Worm (Caenorhabditis elegans) whole organism, late embryonic: Measurements from ENCODE around the gene F08F1.9.

Source experiments
- ama-1 ChIP-seq: fragments of 150-350 bp; optimal IDR thresholded peaks from 2 replicates; lab custom pipeline; 2014
- ceh-19 ChIP-seq: fragments of 200-800 bp; sonication (Bioruptor generic); optimal IDR thresholded peaks from 2 replicates; lab custom pipeline; 2018; ENCODE audit warnings: mild to moderate bottlenecking, missing genetic modification characterization, missing compliant biosample characterization
- ceh-6 ChIP-seq: fragments of 200-800 bp; sonication (Bioruptor generic); optimal IDR thresholded peaks from 2 replicates; lab custom pipeline; 2018; ENCODE audit warnings: mild to moderate bottlenecking, missing genetic modification characterization, missing compliant biosample characterization
- hlh-13 ChIP-seq: fragments of 200-800 bp; sonication (Bioruptor generic); optimal IDR thresholded peaks from 2 replicates; lab custom pipeline; 2018; ENCODE audit warnings: mild to moderate bottlenecking, missing genetic modification characterization, missing compliant biosample characterization
- hlh-6 ChIP-seq: sonication (generic microtip); optimal IDR thresholded peaks from 2 replicates; lab custom pipeline; 2016; ENCODE audit warnings: missing genotype, missing genetic modification characterization, missing compliant biosample characterization
- hlh-8 ChIP-seq: sonication (generic microtip); optimal IDR thresholded peaks from 2 replicates; lab custom pipeline; 2016; ENCODE audit warnings: missing genotype, missing genetic modification characterization, missing compliant biosample characterization
- nhr-11 ChIP-seq: fragments of 150-350 bp; optimal IDR thresholded peaks from 2 replicates; lab custom pipeline; 2014; ENCODE audit warnings: missing biosample characterization, missing genetic modification characterization
- pat-9 ChIP-seq: fragments of 200-800 bp; sonication (Bioruptor generic); optimal IDR thresholded peaks from 2 replicates; lab custom pipeline; 2018; ENCODE audit warnings: mild to moderate bottlenecking, missing genetic modification characterization, moderate library complexity, missing compliant biosample characterization
- pha-2 ChIP-seq: sonication (generic microtip); optimal IDR thresholded peaks from 2 replicates; lab custom pipeline; 2017; ENCODE audit warnings: mild to moderate bottlenecking, missing genetic modification characterization, missing compliant biosample characterization
- pha-4 ChIP-seq: fragments of 150-350 bp; optimal IDR thresholded peaks from 2 replicates; lab custom pipeline; 2018; ENCODE audit warnings: missing biosample characterization, missing genetic modification reagents, missing genetic modification characterization
- pqm-1 ChIP-seq: sonication (generic microtip); optimal IDR thresholded peaks from 2 replicates; lab custom pipeline; 2016; ENCODE audit warnings: missing genetic modification characterization, missing compliant biosample characterization
- sox-4 ChIP-seq: sonication (generic microtip); optimal IDR thresholded peaks from 2 replicates; lab custom pipeline; 2017; ENCODE audit warnings: mild to moderate bottlenecking, missing genetic modification characterization, inconsistent platforms, missing compliant biosample characterization
- tbx-2 ChIP-seq: sonication (generic microtip); optimal IDR thresholded peaks from 2 replicates; lab custom pipeline; 2016; ENCODE audit warnings: missing genetic modification characterization, missing compliant biosample characterization

DNA sequence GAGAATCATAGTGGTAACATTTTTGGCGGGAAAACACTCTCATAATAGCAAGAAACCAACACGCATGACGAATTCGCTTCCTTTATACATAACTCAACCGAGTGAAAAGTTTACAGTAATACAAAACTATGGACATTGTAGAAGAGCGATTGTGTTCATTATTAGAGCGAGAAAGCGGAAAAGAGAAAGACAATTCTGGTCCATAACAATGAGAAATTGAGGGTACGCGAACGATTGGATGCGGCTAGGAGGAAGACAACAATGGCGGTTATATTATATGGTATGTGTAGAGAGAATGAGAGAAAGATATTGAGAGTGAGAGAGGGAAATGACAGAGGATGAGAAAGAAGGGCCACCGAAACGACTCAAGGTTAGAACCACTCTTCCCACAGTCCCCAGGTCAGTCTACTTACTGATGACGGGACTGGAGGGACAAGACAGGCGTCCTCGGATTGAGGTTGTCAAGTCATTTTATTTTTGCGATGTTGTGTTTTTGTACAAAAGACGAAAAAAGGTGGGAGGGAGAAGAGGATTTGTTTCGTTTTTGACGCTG is 15.6 kb upstream of the F08F1.9 start:
- TF ChIP-seq nhr-11 (tag; lab: Kevin White, UChicago) (no peak), sox-4 (tag; lab: Kevin White, UChicago) (no peak), tbx-2 (tag; lab: Kevin White, UChicago) (no peak), ama-1 (lab: Kevin White, UChicago) (no peak), hlh-8 (no peak), ceh-6 (GFP tag; lab: Kevin White, UChicago) (no peak), hlh-13 (no peak), hlh-6 (tag; lab: Kevin White, UChicago) (no peak), pha-2 (tag; lab: Kevin White, UChicago) (no peak), pqm-1 (tag; lab: Kevin White, UChicago) (no peak), pat-9 (no peak), ceh-19 (GFP tag; lab: Kevin White, UChicago) (no peak), pha-4 (tag; lab: Kevin White, UChicago) (no peak)
